Worm (Caenorhabditis elegans) whole organism, L1 larva: ENCODE data around the gene php-3.

Experiments
- lin-13 ChIP-seq: fragments of 150-350 bp; optimal IDR thresholded peaks from 2 replicates; lab custom pipeline; 2014; ENCODE audit warnings: missing biosample characterization, missing genetic modification reagents, missing genetic modification characterization
- unc-62 ChIP-seq: fragments of 150-350 bp; optimal IDR thresholded peaks from 2 replicates; lab custom pipeline; 2014; ENCODE audit warnings: missing biosample characterization, missing genetic modification reagents, missing genetic modification characterization
- unc-86 ChIP-seq: sonication (generic microtip); optimal IDR thresholded peaks from 2 replicates; lab custom pipeline; 2016; ENCODE audit warnings: missing genetic modification characterization, missing compliant biosample characterization

DNA sequence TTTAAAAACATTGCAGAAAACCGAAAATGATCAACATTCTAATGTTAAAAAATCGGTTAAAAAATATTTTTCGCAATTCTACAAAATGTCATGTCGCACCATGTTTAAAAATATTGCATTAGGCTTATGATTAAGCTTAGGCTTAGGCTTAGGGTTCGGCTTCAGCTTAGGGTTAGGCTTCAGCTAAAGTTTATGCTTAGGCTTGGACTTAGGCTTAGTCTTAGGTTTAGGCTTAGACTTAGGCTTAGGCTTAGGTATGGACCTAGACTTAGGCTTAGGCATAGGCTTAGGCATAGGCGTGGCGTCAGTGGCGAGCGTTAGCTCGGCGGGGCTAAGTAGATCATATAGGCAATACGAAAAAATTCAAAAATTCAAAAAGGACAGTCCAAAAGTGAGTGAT lies 47.0 kb upstream of the php-3 start:
- TF ChIP-seq lin-13 (GFP tag; lab: Kevin White, UChicago), result no peak
- TF ChIP-seq unc-86 (tag; lab: Kevin White, UChicago), result no peak
- no peak for TF ChIP-seq unc-62
